3 fruit fly cellular contexts compared by ENCODE assay signal in genomic region chr3L:10343992-10344435, dm6.
A peak's percentile ranks its signal among the peaks of the same experiment; 100 is the strongest.
TF ChIP-seq lines count a peak whose summit lies in the region.

No protein-coding gene starts in this region.

- no peak for TF ChIP-seq CTCF in whole organism, embryonic (GFP tag; optimal IDR thresholded peaks at IDR 0.05; lab: Kevin White, UChicago)

TF ChIP-seq in whole organism, embryonic, 481 proteins besides CTCF, POLR2A, EP300 and RAD21 (continues in another document):
- TF ChIP-seq CG2712 (tag; optimal IDR thresholded peaks at IDR 0.05; lab: Kevin White, UChicago), result peak; percentile 91
- no peak for TF ChIP-seq ab (GFP tag; optimal IDR thresholded peaks at IDR 0.05; lab: Kevin White, UChicago)
- TF ChIP-seq CG12236 (GFP tag; optimal IDR thresholded peaks at IDR 0.05; lab: Kevin White, UChicago), result no peak
- TF ChIP-seq nmo (GFP tag; optimal IDR thresholded peaks at IDR 0.05; lab: Kevin White, UChicago), result peak; percentile 88
- peak; percentile 10 for TF ChIP-seq CG4617 (GFP tag; optimal IDR thresholded peaks at IDR 0.05; lab: Kevin White, UChicago; ENCODE audit: borderline replicate concordance)
- peak; percentile 75 for TF ChIP-seq Ptx1 (GFP tag; IDR thresholded peaks at IDR 0.05; lab: Robert Waterston, UW)
- TF ChIP-seq Abd-B (GFP tag; optimal IDR thresholded peaks at IDR 0.05; lab: Kevin White, UChicago), result peak; percentile 48
- TF ChIP-seq trh (GFP tag; optimal IDR thresholded peaks at IDR 0.05; lab: Kevin White, UChicago), result no peak
- TF ChIP-seq mirr (GFP tag; optimal IDR thresholded peaks at IDR 0.05; lab: Kevin White, UChicago), result no peak
- no peak for TF ChIP-seq MTF-1 (GFP tag; optimal IDR thresholded peaks at IDR 0.05; lab: Kevin White, UChicago; ENCODE audit: borderline replicate concordance)
- TF ChIP-seq CG16779 (GFP tag; IDR thresholded peaks at IDR 0.05; lab: Robert Waterston, UW), result no peak
- TF ChIP-seq Fer2 (tag; optimal IDR thresholded peaks at IDR 0.05; lab: Kevin White, UChicago), result no peak
- peak; percentile 61; the same call in 1 of the 3 replicates for TF ChIP-seq dysf (GFP tag; IDR thresholded peaks at IDR 0.05; lab: Robert Waterston, UW)
- peak; percentile 69 for TF ChIP-seq CG6689 (GFP tag; IDR thresholded peaks at IDR 0.05; lab: Robert Waterston, UW)
- peak; percentile 7 for TF ChIP-seq odd (GFP tag; optimal IDR thresholded peaks at IDR 0.05; lab: Kevin White, UChicago)
- peak; percentile 6 for TF ChIP-seq CG6654 (GFP tag; optimal IDR thresholded peaks at IDR 0.05; lab: Kevin White, UChicago)
- no peak for TF ChIP-seq disco-r (GFP tag; optimal IDR thresholded peaks at IDR 0.05; lab: Kevin White, UChicago)
- TF ChIP-seq Hr51 (GFP tag; optimal IDR thresholded peaks at IDR 0.05; lab: Kevin White, UChicago), result peak in 1 of 2 experiments; percentile 75
- TF ChIP-seq CG10979 (tag; optimal IDR thresholded peaks at IDR 0.05; lab: Kevin White, UChicago), result peak; percentile 86
- no peak for TF ChIP-seq Sry-δ (GFP tag; optimal IDR thresholded peaks at IDR 0.05; lab: Kevin White, UChicago)
- TF ChIP-seq exex (tag; optimal IDR thresholded peaks at IDR 0.05; lab: Kevin White, UChicago), result no peak
- no peak for TF ChIP-seq repo (GFP tag; optimal IDR thresholded peaks at IDR 0.05; lab: Kevin White, UChicago)
- TF ChIP-seq CG11398 (GFP tag; optimal IDR thresholded peaks at IDR 0.05; lab: Kevin White, UChicago), result no peak
- no peak for TF ChIP-seq mam (GFP tag; optimal IDR thresholded peaks at IDR 0.05; lab: Kevin White, UChicago)
- peak; percentile 31 for TF ChIP-seq CG30020 (tag; optimal IDR thresholded peaks at IDR 0.05; lab: Kevin White, UChicago)
- peak; percentile 12 for TF ChIP-seq CG12104 (GFP tag; optimal IDR thresholded peaks at IDR 0.05; lab: Kevin White, UChicago)
- TF ChIP-seq sob (GFP tag; IDR thresholded peaks at IDR 0.05; lab: Robert Waterston, UW), result no peak
- TF ChIP-seq CG14441 (GFP tag; IDR thresholded peaks at IDR 0.05; lab: Robert Waterston, UW), result no peak
- peak; percentile 39 for TF ChIP-seq nerfin-1 (tag; optimal IDR thresholded peaks at IDR 0.05; lab: Kevin White, UChicago)
- TF ChIP-seq br (optimal IDR thresholded peaks at IDR 0.05; lab: Kevin White, UChicago), result no peak
- peak; percentile 81 for TF ChIP-seq row (GFP tag; IDR thresholded peaks at IDR 0.05; lab: Robert Waterston, UW)

TF ChIP-seq in whole organism, prepupa, 60 proteins besides CTCF, POLR2A, EP300 and RAD21 (continues in another document):
- TF ChIP-seq CG11294 (GFP tag; IDR thresholded peaks at IDR 0.05; lab: Robert Waterston, UW), result no peak
- no peak for TF ChIP-seq CG15336 (GFP tag; IDR thresholded peaks at IDR 0.05; lab: Robert Waterston, UW)
- TF ChIP-seq CG6163 (GFP tag; IDR thresholded peaks at IDR 0.05; lab: Robert Waterston, UW), result no peak
- TF ChIP-seq lz (GFP tag; optimal IDR thresholded peaks at IDR 0.05; lab: Kevin White, UChicago), result no peak
- TF ChIP-seq CG10631 (GFP tag; optimal IDR thresholded peaks at IDR 0.05; lab: Kevin White, UChicago), result no peak
- no peak for TF ChIP-seq CG3032 (tag; optimal IDR thresholded peaks at IDR 0.05; lab: Kevin White, UChicago)
- TF ChIP-seq svp (GFP tag; lab: Kevin White, UChicago), result peak; percentile 63
- no peak for TF ChIP-seq dac (GFP tag; optimal IDR thresholded peaks at IDR 0.05; lab: Kevin White, UChicago)
- TF ChIP-seq spab (GFP tag; optimal IDR thresholded peaks at IDR 0.05; lab: Kevin White, UChicago), result no peak
- no peak for TF ChIP-seq CG6808 (GFP tag; optimal IDR thresholded peaks at IDR 0.05; lab: Kevin White, UChicago)
- TF ChIP-seq Smox (GFP tag; optimal IDR thresholded peaks at IDR 0.05; lab: Kevin White, UChicago), result peak; percentile 5
- TF ChIP-seq esn (GFP tag; optimal IDR thresholded peaks at IDR 0.05; lab: Kevin White, UChicago), result no peak
- peak; percentile 67 for TF ChIP-seq Eip78C (GFP tag; lab: Kevin White, UChicago)
- no peak for TF ChIP-seq Lpt (GFP tag; optimal IDR thresholded peaks at IDR 0.05; lab: Kevin White, UChicago)
- TF ChIP-seq Hr4 (GFP tag; optimal IDR thresholded peaks at IDR 0.05; lab: Kevin White, UChicago), result no peak
- TF ChIP-seq CG3919 (GFP tag; optimal IDR thresholded peaks at IDR 0.05; lab: Kevin White, UChicago), result no peak
- TF ChIP-seq CG11902 (GFP tag; optimal IDR thresholded peaks at IDR 0.05; lab: Kevin White, UChicago), result no peak
- TF ChIP-seq achi (GFP tag; optimal IDR thresholded peaks at IDR 0.05; lab: Kevin White, UChicago), result no peak
- TF ChIP-seq CG9139 (GFP tag; optimal IDR thresholded peaks at IDR 0.05; lab: Kevin White, UChicago), result no peak
- peak; percentile 59 for TF ChIP-seq fkh (GFP tag; optimal IDR thresholded peaks at IDR 0.05; lab: Kevin White, UChicago)
- TF ChIP-seq CG8119 (GFP tag; IDR thresholded peaks at IDR 0.05; lab: Robert Waterston, UW), result no peak
- no peak for TF ChIP-seq CG6276 (GFP tag; optimal IDR thresholded peaks at IDR 0.05; lab: Kevin White, UChicago)
- TF ChIP-seq CG4318 (GFP tag; optimal IDR thresholded peaks at IDR 0.05; lab: Kevin White, UChicago), result no peak
- TF ChIP-seq pdm3 (GFP tag; optimal IDR thresholded peaks at IDR 0.05; lab: Kevin White, UChicago), result no peak
- TF ChIP-seq CG31627 (GFP tag; optimal IDR thresholded peaks at IDR 0.05; lab: Kevin White, UChicago), result no peak
- TF ChIP-seq salr (GFP tag; optimal IDR thresholded peaks at IDR 0.05; lab: Kevin White, UChicago), result no peak
- TF ChIP-seq acj6 (GFP tag; optimal IDR thresholded peaks at IDR 0.05; lab: Kevin White, UChicago), result peak; percentile 6
- TF ChIP-seq CG6792 (GFP tag; optimal IDR thresholded peaks at IDR 0.05; lab: Kevin White, UChicago), result no peak
- no peak for TF ChIP-seq fd59A (GFP tag; optimal IDR thresholded peaks at IDR 0.05; lab: Kevin White, UChicago)
- no peak for TF ChIP-seq topi (GFP tag; optimal IDR thresholded peaks at IDR 0.05; lab: Kevin White, UChicago)
- no peak for TF ChIP-seq CG6854 (GFP tag; optimal IDR thresholded peaks at IDR 0.05; lab: Kevin White, UChicago)
- TF ChIP-seq dsx (GFP tag; optimal IDR thresholded peaks at IDR 0.05; lab: Kevin White, UChicago; ENCODE audit: poor library complexity, severe bottlenecking), result no peak
- no peak for TF ChIP-seq CG1621 (tag; optimal IDR thresholded peaks at IDR 0.05; lab: Kevin White, UChicago)
- no peak for TF ChIP-seq CG7368 (GFP tag; optimal IDR thresholded peaks at IDR 0.05; lab: Kevin White, UChicago)
- TF ChIP-seq ss (GFP tag; optimal IDR thresholded peaks at IDR 0.05; lab: Kevin White, UChicago), result no peak

TF ChIP-seq in whole organism, pupa, 21 proteins besides CTCF, POLR2A, EP300 and RAD21:
- TF ChIP-seq CG4496 (GFP tag; IDR thresholded peaks at IDR 0.05; lab: Robert Waterston, UW), result no peak
- TF ChIP-seq CG9948 (tag; optimal IDR thresholded peaks at IDR 0.05; lab: Kevin White, UChicago), result peak; percentile 8

Comparison
In these comparisons a context has a peak if more than half of its experiments do, and no peak if none do; other contexts are left out.
1. Of the 7 proteins assayed by ChIP-seq in both whole organism, embryonic and whole organism, prepupa: peak only in whole organism, embryonic: Blimp-1 and Sox102F; only in whole organism, prepupa: none; in both: none; in neither: 5.